Fruit fly (Drosophila melanogaster) whole organism, pupa: ENCODE results near the gene Irk3.
A peak's percentile ranks its signal among the peaks of the same experiment; 100 is the strongest.

Experiments
- CG10348 ChIP-seq: fragments of 200-800 bp; sonication (Bioruptor generic); IDR thresholded peaks from 2 replicates; pipeline ENCODE4 v1.3.6; 2022; ENCODE audit warnings: missing biosample characterization, missing genetic modification characterization
- CG12605 ChIP-seq: fragments of 200-800 bp; sonication (Bioruptor generic); IDR thresholded peaks from 2 replicates; pipeline ENCODE4 v1.3.6; 2022; ENCODE audit warnings: missing biosample characterization, missing genetic modification characterization
- CG13204 ChIP-seq: fragments of 200-800 bp; sonication (Bioruptor generic); optimal IDR thresholded peaks from 2 replicates; lab custom pipeline; 2018; ENCODE audit warnings: missing biosample characterization, mild to moderate bottlenecking, missing genetic modification characterization, moderate library complexity
- CG14655 ChIP-seq: fragments of 200-800 bp; sonication (Bioruptor generic); optimal IDR thresholded peaks from 3 replicates; lab custom pipeline; 2017; ENCODE audit warnings: mild to moderate bottlenecking, missing biosample characterization, missing genetic modification reagents, missing genetic modification characterization
- CG15710 ChIP-seq: fragments of 200-800 bp; sonication (Bioruptor generic); optimal IDR thresholded peaks from 2 replicates; lab custom pipeline; 2018; ENCODE audit warnings: missing biosample characterization, mild to moderate bottlenecking, missing genetic modification characterization, moderate library complexity
- CG17806 ChIP-seq: fragments of 200-800 bp; sonication (Bioruptor generic); optimal IDR thresholded peaks from 2 replicates; lab custom pipeline; 2018; ENCODE audit warnings: missing biosample characterization, mild to moderate bottlenecking, missing genetic modification characterization, moderate library complexity
- CG32121 ChIP-seq: fragments of 200-800 bp; sonication (Bioruptor generic); IDR thresholded peaks from 2 replicates; pipeline ENCODE4 v1.3.6; 2022; ENCODE audit warnings: missing biosample characterization, missing genetic modification characterization
- CG34367 ChIP-seq: fragments of 200-800 bp; sonication (Bioruptor generic); optimal IDR thresholded peaks from 2 replicates; lab custom pipeline; 2018; ENCODE audit warnings: missing biosample characterization, mild to moderate bottlenecking, missing genetic modification characterization
- CG4496 ChIP-seq: fragments of 200-800 bp; sonication (Bioruptor generic); IDR thresholded peaks from 3 replicates; pipeline ENCODE4 v1.3.6; 2022; ENCODE audit warnings: missing biosample characterization, missing genetic modification characterization
- CG8159 ChIP-seq: fragments of 200-800 bp; sonication (Bioruptor generic); optimal IDR thresholded peaks from 3 replicates; lab custom pipeline; 2018; ENCODE audit warnings: missing biosample characterization, mild to moderate bottlenecking, missing genetic modification characterization, moderate library complexity
- CG8301 ChIP-seq: fragments of 200-800 bp; sonication (Bioruptor generic); optimal IDR thresholded peaks from 2 replicates; lab custom pipeline; 2018; ENCODE audit warnings: missing biosample characterization, mild to moderate bottlenecking, missing genetic modification characterization
- CG9948 ChIP-seq: fragments of 200-800 bp; sonication (Bioruptor generic); optimal IDR thresholded peaks from 2 replicates; lab custom pipeline; 2018; ENCODE audit warnings: missing biosample characterization, mild to moderate bottlenecking, missing genetic modification characterization, moderate library complexity
- D1 ChIP-seq: fragments of 200-800 bp; sonication (Bioruptor generic); optimal IDR thresholded peaks from 2 replicates; lab custom pipeline; 2018; ENCODE audit warnings: missing biosample characterization, mild to moderate bottlenecking, missing genetic modification characterization, moderate library complexity
- EcR ChIP-seq: fragments of 200-800 bp; sonication (Bioruptor generic); optimal IDR thresholded peaks from 3 replicates; lab custom pipeline; 2019; ENCODE audit warnings: missing biosample characterization, missing genetic modification characterization, mild to moderate bottlenecking, moderate library complexity, missing genetic modification reagents
- Ets98B ChIP-seq: fragments of 200-800 bp; sonication (Bioruptor generic); IDR thresholded peaks from 2 replicates; pipeline ENCODE4 v1.3.6; 2022; ENCODE audit warnings: missing biosample characterization, missing genetic modification characterization
- Pif1A ChIP-seq: fragments of 200-800 bp; sonication (Bioruptor generic); optimal IDR thresholded peaks from 3 replicates; lab custom pipeline; 2016; ENCODE audit warnings: missing biosample characterization, missing genetic modification characterization
- Pif1B ChIP-seq: fragments of 200-800 bp; sonication (Bioruptor generic); optimal IDR thresholded peaks from 3 replicates; lab custom pipeline; 2016; ENCODE audit warnings: missing biosample characterization, missing genetic modification characterization
- Snoo ChIP-seq: fragments of 200-800 bp; sonication (Bioruptor generic); optimal IDR thresholded peaks from 3 replicates; lab custom pipeline; 2017; ENCODE audit warnings: missing biosample characterization, mild to moderate bottlenecking, missing genetic modification characterization, inconsistent platforms
- fd96Ca ChIP-seq: fragments of 200-800 bp; sonication (Bioruptor generic); IDR thresholded peaks from 3 replicates; pipeline ENCODE4 v1.3.6; 2022; ENCODE audit warnings: missing biosample characterization, missing genetic modification characterization
- gl ChIP-seq: fragments of 200-800 bp; sonication (Bioruptor generic); optimal IDR thresholded peaks from 2 replicates; lab custom pipeline; 2018; ENCODE audit warnings: missing biosample characterization, mild to moderate bottlenecking, missing genetic modification characterization
- rn ChIP-seq: fragments of 200-800 bp; sonication (Bioruptor generic); IDR thresholded peaks from 2 replicates; pipeline ENCODE4 v1.3.6; 2022; ENCODE audit warnings: missing biosample characterization, missing genetic modification characterization

Gene Irk3

dm6 chr2L:18677910-18678639 lies 35.5 kb downstream of the Irk3 start:
- no peak for TF ChIP-seq CG10348 (GFP tag; lab: Robert Waterston, UW)
- TF ChIP-seq rn (GFP tag; lab: Robert Waterston, UW) = no peak
- no peak for TF ChIP-seq CG4496 (GFP tag; lab: Robert Waterston, UW)
- TF ChIP-seq Pif1A (GFP tag; lab: Kevin White, UChicago) = no peak
- peak; percentile 30 for TF ChIP-seq CG15710 (tag; lab: Kevin White, UChicago)
- TF ChIP-seq CG34367 = no peak
- TF ChIP-seq CG17806 = no peak
- peak; percentile 39 for TF ChIP-seq Snoo (tag; lab: Kevin White, UChicago)
- TF ChIP-seq CG8159 (tag; lab: Kevin White, UChicago) = no peak
- TF ChIP-seq CG14655 = no peak
- 0 out of 2 replicates have a peak, but pooled peaks have one; percentile 7 for TF ChIP-seq CG32121 (GFP tag; lab: Robert Waterston, UW)
- TF ChIP-seq gl (tag; lab: Kevin White, UChicago) = no peak
- no peak for TF ChIP-seq fd96Ca (GFP tag; lab: Robert Waterston, UW)
- no peak for TF ChIP-seq CG12605 (GFP tag; lab: Robert Waterston, UW)
- TF ChIP-seq D1 (tag; lab: Kevin White, UChicago) = no peak
- no peak for TF ChIP-seq Ets98B
- no peak for TF ChIP-seq EcR
- no peak for TF ChIP-seq Pif1B (GFP tag; lab: Kevin White, UChicago)
- TF ChIP-seq CG9948 (tag; lab: Kevin White, UChicago) = no peak
- TF ChIP-seq CG13204 (GFP tag; lab: Kevin White, UChicago) = no peak
- TF ChIP-seq CG8301 (tag; lab: Kevin White, UChicago) = no peak

DNA sequence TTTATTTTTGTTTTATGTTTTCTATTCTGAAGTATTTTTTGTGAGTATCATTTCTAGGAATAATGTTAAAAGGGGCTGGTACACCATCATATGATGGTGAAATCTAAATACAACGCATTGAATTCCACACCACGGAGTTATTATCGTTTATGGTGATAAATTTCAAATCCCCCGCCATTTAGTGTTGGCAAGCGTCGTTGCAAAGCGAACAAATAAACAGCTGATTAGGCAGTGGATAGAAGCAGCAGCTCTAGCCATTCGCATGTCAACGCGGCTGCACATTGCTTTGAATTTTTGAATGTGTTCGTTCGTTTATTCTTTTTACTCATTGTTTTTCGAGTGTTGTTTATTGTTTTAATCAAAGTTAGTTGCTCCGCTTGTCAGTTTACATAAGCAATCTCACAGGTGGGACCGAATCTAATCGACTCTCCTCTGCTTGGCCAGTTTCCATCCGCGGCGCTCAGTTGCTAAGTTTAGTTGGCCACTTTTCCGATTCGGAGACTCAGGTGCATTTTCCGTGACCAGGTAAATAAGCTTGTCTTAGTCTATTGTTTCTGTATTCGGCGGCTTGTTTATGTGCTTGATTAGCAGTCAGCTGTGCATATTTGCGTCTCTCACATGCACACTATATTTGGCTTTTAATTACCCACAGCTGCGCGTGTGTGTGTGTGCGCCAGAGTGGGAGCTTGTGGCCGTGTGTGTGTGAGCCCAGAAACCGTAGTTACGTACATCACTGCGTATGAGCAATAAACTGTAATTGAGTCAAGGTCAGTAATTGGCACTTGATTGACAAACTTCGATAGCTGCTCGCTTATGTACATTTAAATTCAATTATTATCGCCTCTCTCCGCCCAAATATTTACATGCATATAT lies 36.4 kb downstream of the Irk3 start, which contains the start of the genes Mst36Fa and CG31751:
Gene Mst36Fa, minus strand, starts transcription at position 51 of the 873 bp plus-strand sequence.
Gene CG31751, plus strand, starts transcription at position 274 of the 873 bp plus-strand sequence.
- 0 out of 2 replicates have a peak, but pooled peaks have one; percentile 23 for TF ChIP-seq Ets98B
- 0 out of 2 replicates have a peak, but pooled peaks have one; percentile 6 for TF ChIP-seq CG10348 (GFP tag; lab: Robert Waterston, UW)
- no peak for TF ChIP-seq CG8301 (tag; lab: Kevin White, UChicago)
- TF ChIP-seq CG4496 (GFP tag; lab: Robert Waterston, UW) = peak; percentile 46; the same call in 1 of the 3 replicates

dm6 chr2L:18674994-18675393 lies 38.6 kb downstream of the Irk3 start, which contains the start of gene Mst36Fb:
Mst36Fb (minus strand) TSS chr2L:18675094.
- TF ChIP-seq CG8301 (tag; lab: Kevin White, UChicago) (no peak), CG34367 (no peak), Pif1B (GFP tag; lab: Kevin White, UChicago) (no peak), CG14655 (no peak), Ets98B (no peak)

- no peak for TF ChIP-seq CG14655
- TF ChIP-seq CG34367 = no peak
- no peak for TF ChIP-seq CG17806
- no peak for TF ChIP-seq CG10348 (GFP tag; lab: Robert Waterston, UW)
- TF ChIP-seq CG8301 (tag; lab: Kevin White, UChicago) = no peak
- no peak for TF ChIP-seq CG13204 (GFP tag; lab: Kevin White, UChicago)
- no peak for TF ChIP-seq fd96Ca (GFP tag; lab: Robert Waterston, UW)
- no peak for TF ChIP-seq gl (tag; lab: Kevin White, UChicago)
- no peak for TF ChIP-seq CG12605 (GFP tag; lab: Robert Waterston, UW)
- TF ChIP-seq CG4496 (GFP tag; lab: Robert Waterston, UW) = no peak
- TF ChIP-seq Snoo (tag; lab: Kevin White, UChicago) = no peak
- TF ChIP-seq CG9948 (tag; lab: Kevin White, UChicago) = no peak
- no peak for TF ChIP-seq Ets98B
- TF ChIP-seq rn (GFP tag; lab: Robert Waterston, UW) = no peak
- TF ChIP-seq, all 21 proteins: peak for 0
Observed at dm6 chr2L:18673185-18673584, 40.4 kb downstream of the Irk3 start, which contains the start of gene CG43339. CG43339 (minus strand) TSS chr2L:18673285.

DNA sequence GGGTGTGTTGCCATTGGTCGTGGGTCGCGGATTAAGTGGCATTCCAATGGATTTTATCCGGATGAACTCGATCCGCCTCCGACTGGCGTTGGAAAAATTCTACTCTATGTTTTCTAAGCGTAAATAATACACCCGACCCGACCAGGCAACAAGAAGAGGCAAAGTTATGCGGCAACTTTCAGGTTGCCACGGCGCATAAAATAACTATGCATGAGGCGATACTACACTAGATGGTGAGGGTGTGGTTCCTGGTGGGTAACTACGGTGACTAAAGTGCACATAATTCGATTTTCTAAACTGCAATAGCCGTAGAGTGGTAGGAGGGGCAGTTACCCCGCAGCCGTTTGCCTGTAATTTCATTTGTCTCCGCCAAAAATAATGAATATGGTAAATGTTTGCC lies 42.4 kb downstream of the Irk3 start, which contains the start of gene CG43338:
Gene CG43338, minus strand, starts transcription at position 101 of the 400 bp plus-strand sequence.
- TF ChIP-seq CG8301 (tag; lab: Kevin White, UChicago) (no peak), CG14655 (no peak), CG4496 (GFP tag; lab: Robert Waterston, UW) (no peak)
